Worm (Caenorhabditis elegans): Measurements from ENCODE around the gene cutl-4.

DNA sequence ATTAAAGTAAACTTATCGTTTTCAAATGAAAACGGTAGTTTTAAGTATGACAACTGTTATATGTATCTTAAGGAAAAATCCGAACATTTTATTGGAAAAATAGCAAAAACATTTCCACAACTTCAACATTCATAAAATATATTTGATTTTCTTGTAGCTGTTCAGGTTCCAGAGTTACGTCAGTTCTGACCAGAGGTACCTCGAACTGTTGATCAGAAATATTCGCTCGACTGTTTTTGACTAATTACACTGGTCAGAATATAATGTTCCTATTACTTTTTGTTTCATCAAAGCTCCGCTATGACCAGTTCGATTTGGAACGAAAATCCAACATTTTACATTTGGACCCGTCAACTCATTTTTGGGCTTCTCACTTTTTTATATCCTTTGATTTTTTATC, 32.7 kb downstream of the cutl-4 start, which contains the start of gene srh-31:
- TF ChIP-seq jun-1 (tag; optimal IDR thresholded peaks at IDR 0.05), result no peak
- no peak for TF ChIP-seq ama-1 (optimal IDR thresholded peaks at IDR 0.05)

All from whole organism, L4 larva.